Fruit fly (Drosophila melanogaster): Measurements from ENCODE around the gene pod1.

pod1 gene

DNA sequence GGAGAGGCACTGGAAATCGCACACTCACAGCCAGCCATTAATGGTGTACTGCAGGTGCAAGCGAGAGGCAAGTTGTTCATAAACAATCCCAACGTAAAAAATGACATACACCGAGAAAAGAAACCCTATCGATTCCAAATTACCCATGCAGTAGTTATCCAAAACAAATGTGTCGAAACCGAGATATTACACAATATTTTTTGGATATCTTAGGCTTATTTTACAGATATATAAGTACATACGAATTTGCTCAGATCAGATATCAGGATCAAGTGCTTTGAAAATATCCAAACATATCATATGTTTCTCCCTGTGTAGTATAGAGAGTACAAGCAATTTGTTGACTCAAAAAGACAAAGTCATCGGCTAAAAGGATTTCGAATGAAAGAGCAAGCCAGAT, 26.1 kb upstream of the pod1 start (continued):
- TF ChIP-seq Vsx2 (GFP tag; optimal IDR thresholded peaks at IDR 0.05; ENCODE audit: partially characterized antibody) (no peak), brk (GFP tag; optimal IDR thresholded peaks at IDR 0.05) (peak; percentile 66), lola (GFP tag; optimal IDR thresholded peaks at IDR 0.05) (no peak), CrebA (GFP tag; optimal IDR thresholded peaks at IDR 0.05; ENCODE audit: borderline replicate concordance) (no peak), usp (GFP tag; optimal IDR thresholded peaks at IDR 0.05) (no peak), Hnf4 (GFP tag; optimal IDR thresholded peaks at IDR 0.05) (peak; percentile 60), Myc (optimal IDR thresholded peaks at IDR 0.05) (no peak)

- TF ChIP-seq sv (GFP tag; optimal IDR thresholded peaks at IDR 0.05), result no peak
- peak; percentile 25 for TF ChIP-seq woc (GFP tag; optimal IDR thresholded peaks at IDR 0.05)
- TF ChIP-seq br (GFP tag; optimal IDR thresholded peaks at IDR 0.05), result no peak
- TF ChIP-seq h (GFP tag; optimal IDR thresholded peaks at IDR 0.05), result peak; percentile 9
- TF ChIP-seq Dif (GFP tag; optimal IDR thresholded peaks at IDR 0.05; ENCODE audit: partially characterized antibody), result no peak
- no peak for TF ChIP-seq OdsH (GFP tag; optimal IDR thresholded peaks at IDR 0.05)
Observed at dm6 chrX:6778068-6778467, 25.4 kb upstream of the pod1 start.

DNA sequence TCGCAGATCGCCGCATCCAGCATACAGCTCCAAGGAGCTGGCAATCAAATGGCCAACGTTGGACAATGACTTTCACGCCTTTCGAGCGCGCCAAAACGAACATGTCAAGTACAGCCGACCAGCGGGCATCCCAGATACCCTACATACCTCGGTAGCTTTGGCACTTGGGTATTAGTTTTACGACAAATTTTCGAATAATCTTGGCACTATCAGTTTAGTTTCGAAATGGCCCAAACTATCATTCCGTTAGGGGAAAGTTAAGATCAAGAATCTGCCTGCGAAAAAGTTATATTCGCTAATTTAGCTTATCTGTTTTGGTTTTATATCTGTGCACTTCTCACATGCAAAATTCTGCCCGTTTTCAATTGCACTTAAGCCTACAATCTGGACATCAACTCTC, 24.7 kb upstream of the pod1 start:
- TF ChIP-seq ey (GFP tag; optimal IDR thresholded peaks at IDR 0.05), result peak; percentile 21
- peak in 1 of 2 experiments; percentile 4 for TF ChIP-seq foxo (GFP tag; optimal IDR thresholded peaks at IDR 0.05)
- no peak for TF ChIP-seq br (GFP tag; optimal IDR thresholded peaks at IDR 0.05)
- TF ChIP-seq dl (GFP tag; optimal IDR thresholded peaks at IDR 0.05; ENCODE audit: insufficient read depth in 1 of 2, partially characterized antibody in 2 of 2), result no peak
- no peak for TF ChIP-seq tai (GFP tag; optimal IDR thresholded peaks at IDR 0.05)
- TF ChIP-seq Dif (GFP tag; optimal IDR thresholded peaks at IDR 0.05; ENCODE audit: partially characterized antibody), result no peak

- no peak for TF ChIP-seq Mio (GFP tag; optimal IDR thresholded peaks at IDR 0.05)
- peak; percentile 29 for TF ChIP-seq ey (GFP tag; optimal IDR thresholded peaks at IDR 0.05)
- peak; percentile 79 for TF ChIP-seq woc (GFP tag; optimal IDR thresholded peaks at IDR 0.05)
- TF ChIP-seq foxo (GFP tag; optimal IDR thresholded peaks at IDR 0.05), result no peak
- TF ChIP-seq Abd-B (GFP tag; optimal IDR thresholded peaks at IDR 0.05), result no peak
- TF ChIP-seq HLH106 (tag; optimal IDR thresholded peaks at IDR 0.05), result peak; percentile 35
- no peak for TF ChIP-seq Rel (GFP tag; optimal IDR thresholded peaks at IDR 0.05)
- TF ChIP-seq Rel (tag; optimal IDR thresholded peaks at IDR 0.05), result peak; percentile 87
- no peak for TF ChIP-seq dsf (GFP tag; optimal IDR thresholded peaks at IDR 0.05; ENCODE audit: borderline replicate concordance)
- TF ChIP-seq rgr (GFP tag; optimal IDR thresholded peaks at IDR 0.05), result peak; percentile 5
- TF ChIP-seq Jra (GFP tag; optimal IDR thresholded peaks at IDR 0.05), result no peak
- TF ChIP-seq OdsH (GFP tag; optimal IDR thresholded peaks at IDR 0.05), result peak; percentile 8
- TF ChIP-seq Dfd (GFP tag; optimal IDR thresholded peaks at IDR 0.05), result no peak
- no peak for TF ChIP-seq Hr83 (GFP tag; optimal IDR thresholded peaks at IDR 0.05; ENCODE audit: poor library complexity, severe bottlenecking)
- TF ChIP-seq Myc (optimal IDR thresholded peaks at IDR 0.05), result peak; percentile 94
- TF ChIP-seq Sp1 (GFP tag; optimal IDR thresholded peaks at IDR 0.05), result no peak
- TF ChIP-seq Dif (GFP tag; optimal IDR thresholded peaks at IDR 0.05; ENCODE audit: partially characterized antibody), result no peak
Observed at dm6 chrX:6779609-6780139, 23.8 kb upstream of the pod1 start, which contains the start of gene shf. TSS of gene shf (minus strand) at chrX:6779659.

DNA sequence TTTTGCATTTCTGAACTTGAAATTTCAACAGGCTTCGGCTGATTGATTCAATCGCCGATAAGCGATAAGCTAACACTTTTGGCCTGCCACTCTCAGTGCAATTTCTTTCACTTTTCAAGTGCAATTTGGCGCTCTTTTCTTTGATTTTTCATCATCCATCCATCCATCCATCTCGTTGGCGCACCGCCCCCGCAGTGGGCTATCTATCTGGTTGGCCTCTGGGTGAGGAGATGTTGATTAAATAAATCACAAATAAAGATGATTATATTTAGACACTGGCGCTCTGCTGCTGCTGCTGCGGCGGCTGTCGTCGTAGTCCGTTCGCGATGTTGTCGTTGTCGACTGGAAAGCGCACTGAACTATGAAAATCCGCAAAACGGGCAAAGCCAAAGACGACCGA, 12.5 kb upstream of the pod1 start:
- TF ChIP-seq br (GFP tag; optimal IDR thresholded peaks at IDR 0.05) (no peak), psq (GFP tag; optimal IDR thresholded peaks at IDR 0.05) (no peak), CG32264 (GFP tag; optimal IDR thresholded peaks at IDR 0.05) (no peak), Hnf4 (GFP tag; optimal IDR thresholded peaks at IDR 0.05) (no peak), woc (GFP tag; optimal IDR thresholded peaks at IDR 0.05) (no peak), Rel (GFP tag; optimal IDR thresholded peaks at IDR 0.05) (no peak), Rel (tag; optimal IDR thresholded peaks at IDR 0.05) (no peak), h (GFP tag; optimal IDR thresholded peaks at IDR 0.05) (no peak), sv (GFP tag; optimal IDR thresholded peaks at IDR 0.05) (no peak), Dif (GFP tag; optimal IDR thresholded peaks at IDR 0.05; ENCODE audit: partially characterized antibody) (no peak), CG9705 (GFP tag; optimal IDR thresholded peaks at IDR 0.05) (no peak), Hr78 (GFP tag; optimal IDR thresholded peaks at IDR 0.05) (no peak), tai (GFP tag; optimal IDR thresholded peaks at IDR 0.05) (no peak)

Measured in whole organism, wandering third instar larva.